Fruit fly (Drosophila melanogaster) whole organism, embryonic: ENCODE measurements around the gene CG32647.

Experiments
- Abd-B ChIP-seq: fragments of 200-800 bp; sonication (Bioruptor generic); optimal IDR thresholded peaks from 2 replicates; lab custom pipeline; 2018; ENCODE audit warnings: missing biosample characterization, mild to moderate bottlenecking, missing genetic modification characterization, moderate library complexity
- Adf1 ChIP-seq: fragments of 200-800 bp; sonication (Bioruptor generic); IDR thresholded peaks from 2 replicates; pipeline ENCODE4 v1.3.6; 2022; ENCODE audit warnings: missing biosample characterization, missing genetic modification characterization
- Aef1 ChIP-seq: fragments of 200-800 bp; sonication (Bioruptor generic); IDR thresholded peaks from 3 replicates; pipeline ENCODE4 v1.3.6; 2022; ENCODE audit warnings: missing biosample characterization, missing genetic modification characterization
- Atf-2 ChIP-seq: fragments of 200-800 bp; sonication (Bioruptor generic); optimal IDR thresholded peaks from 2 replicates; lab custom pipeline; 2016; ENCODE audit warnings: missing biosample characterization, missing genetic modification characterization
- Bdp1 ChIP-seq: fragments of 200-800 bp; sonication (Bioruptor generic); optimal IDR thresholded peaks from 3 replicates; lab custom pipeline; 2016; ENCODE audit warnings: missing biosample characterization, missing genetic modification characterization
- CG10267 ChIP-seq: fragments of 200-800 bp; sonication (Bioruptor generic); optimal IDR thresholded peaks from 2 replicates; lab custom pipeline; 2018; ENCODE audit warnings: missing biosample characterization, mild to moderate bottlenecking, missing genetic modification characterization, moderate library complexity
- CG11247 ChIP-seq: fragments of 200-800 bp; sonication (Bioruptor generic); IDR thresholded peaks from 2 replicates; pipeline ENCODE4 v1.3.6; 2022; ENCODE audit warnings: missing biosample characterization, missing genetic modification characterization
- CG11695 ChIP-seq: fragments of 200-800 bp; sonication (Bioruptor generic); IDR thresholded peaks from 3 replicates; pipeline ENCODE4 v1.3.6; 2022; ENCODE audit warnings: missing biosample characterization, missing genetic modification characterization
- CG12236 ChIP-seq: fragments of 200-800 bp; sonication (Bioruptor generic); optimal IDR thresholded peaks from 2 replicates; lab custom pipeline; 2016; ENCODE audit warnings: missing biosample characterization, missing genetic modification characterization
- CG14441 ChIP-seq: fragments of 200-800 bp; sonication (Bioruptor generic); IDR thresholded peaks from 2 replicates; pipeline ENCODE4 v1.3.6; 2022; ENCODE audit warnings: missing biosample characterization, missing genetic modification characterization
- CG14710 ChIP-seq: fragments of 200-800 bp; sonication (Bioruptor generic); optimal IDR thresholded peaks from 3 replicates; lab custom pipeline; 2019; ENCODE audit warnings: missing biosample characterization, mild to moderate bottlenecking, missing genetic modification characterization, moderate library complexity
- CG15479 ChIP-seq: fragments of 200-800 bp; sonication (Bioruptor generic); optimal IDR thresholded peaks from 3 replicates; lab custom pipeline; 2019; ENCODE audit warnings: missing biosample characterization, mild to moderate bottlenecking, missing genetic modification characterization, moderate library complexity
- CG15514 ChIP-seq: fragments of 200-800 bp; sonication (Bioruptor generic); optimal IDR thresholded peaks from 3 replicates; lab custom pipeline; 2017; ENCODE audit warnings: missing biosample characterization, missing genetic modification characterization, mild to moderate bottlenecking, moderate library complexity, missing genetic modification reagents
- CG33213 ChIP-seq: fragments of 200-800 bp; sonication (Bioruptor generic); optimal IDR thresholded peaks from 3 replicates; lab custom pipeline; 2016; ENCODE audit warnings: missing biosample characterization, missing genetic modification characterization
- CG33557 ChIP-seq: fragments of 200-800 bp; sonication (Bioruptor generic); optimal IDR thresholded peaks from 2 replicates; lab custom pipeline; 2019; ENCODE audit warnings: missing biosample characterization, mild to moderate bottlenecking, missing genetic modification characterization, moderate library complexity
- CG4730 ChIP-seq: fragments of 200-800 bp; sonication (Bioruptor generic); IDR thresholded peaks from 2 replicates; pipeline ENCODE4 v1.3.6; 2022; ENCODE audit warnings: missing biosample characterization, missing genetic modification characterization
- CG7963 ChIP-seq: fragments of 200-800 bp; sonication (Bioruptor generic); IDR thresholded peaks from 3 replicates; pipeline ENCODE4 v1.3.6; 2022; ENCODE audit warnings: missing biosample characterization, missing genetic modification characterization; ENCODE audit not compliant: partially characterized antibody
- CG8765 ChIP-seq: fragments of 200-800 bp; sonication (Bioruptor generic); IDR thresholded peaks from 2 replicates; pipeline ENCODE4 v1.3.6; 2022; ENCODE audit warnings: missing biosample characterization, missing genetic modification characterization
- Dad ChIP-seq: fragments of 200-800 bp; sonication (Bioruptor generic); optimal IDR thresholded peaks from 3 replicates; lab custom pipeline; 2016; ENCODE audit warnings: missing biosample characterization, missing genetic modification characterization
- Dbx ChIP-seq: fragments of 200-800 bp; sonication (Bioruptor generic); IDR thresholded peaks from 3 replicates; pipeline ENCODE4 v1.3.6; 2022; ENCODE audit warnings: missing biosample characterization, missing genetic modification characterization
- E2f1 ChIP-seq: fragments of 200-800 bp; sonication (Bioruptor generic); IDR thresholded peaks from 2 replicates; pipeline ENCODE4 v1.3.6; 2022; ENCODE audit warnings: missing biosample characterization, missing genetic modification characterization
- ERR ChIP-seq: fragments of 200-800 bp; sonication (Bioruptor generic); optimal IDR thresholded peaks from 2 replicates; lab custom pipeline; 2016; ENCODE audit warnings: missing biosample characterization, missing genetic modification characterization
- GATAe ChIP-seq: fragments of 200-800 bp; sonication (Bioruptor generic); conservative IDR thresholded peaks from 2 replicates; pipeline ENCODE4 v1.3.6; 2022; ENCODE audit warnings: missing biosample characterization, missing genetic modification characterization
- H15 ChIP-seq: fragments of 200-800 bp; sonication (Bioruptor generic); IDR thresholded peaks from 3 replicates; pipeline ENCODE4 v1.3.6; 2022; ENCODE audit warnings: missing biosample characterization, missing genetic modification characterization
- HLH4C ChIP-seq: fragments of 200-800 bp; sonication (Bioruptor generic); IDR thresholded peaks from 3 replicates; pipeline ENCODE4 v1.3.6; 2022; ENCODE audit warnings: missing biosample characterization, missing genetic modification characterization; ENCODE audit not compliant: partially characterized antibody
- Lpt ChIP-seq: fragments of >200 bp; optimal IDR thresholded peaks from 2 replicates; lab custom pipeline; 2018; ENCODE audit warnings: missing biosample characterization, missing genetic modification characterization
- Meics ChIP-seq: fragments of 200-800 bp; sonication (Bioruptor generic); optimal IDR thresholded peaks from 2 replicates; lab custom pipeline; 2017; ENCODE audit warnings: missing biosample characterization, mild to moderate bottlenecking, missing genetic modification characterization
- NC2β ChIP-seq: fragments of 200-800 bp; sonication (Bioruptor generic); optimal IDR thresholded peaks from 2 replicates; lab custom pipeline; 2016; ENCODE audit warnings: missing biosample characterization, missing genetic modification characterization
- Ravus ChIP-seq: fragments of 200-800 bp; sonication (Bioruptor generic); IDR thresholded peaks from 2 replicates; pipeline ENCODE4 v1.3.6; 2022; ENCODE audit warnings: missing biosample characterization, missing genetic modification characterization
- Side ChIP-seq: fragments of 200-800 bp; sonication (Bioruptor generic); optimal IDR thresholded peaks from 2 replicates; lab custom pipeline; 2016; ENCODE audit warnings: missing biosample characterization, missing genetic modification characterization
- Six4 ChIP-seq: fragments of 200-800 bp; sonication (Bioruptor generic); optimal IDR thresholded peaks from 2 replicates; lab custom pipeline; 2016; ENCODE audit warnings: missing biosample characterization, missing genetic modification characterization
- Sry-β ChIP-seq: fragments of 200-800 bp; sonication (Bioruptor generic); optimal IDR thresholded peaks from 2 replicates; lab custom pipeline; 2018; ENCODE audit warnings: missing biosample characterization, mild to moderate bottlenecking, missing genetic modification characterization, moderate library complexity
- YL-1 ChIP-seq: fragments of 200-800 bp; sonication (Bioruptor generic); optimal IDR thresholded peaks from 3 replicates; lab custom pipeline; 2017; ENCODE audit warnings: missing biosample characterization, mild to moderate bottlenecking, missing genetic modification characterization
- ab ChIP-seq: fragments of 200-800 bp; sonication (Bioruptor generic); optimal IDR thresholded peaks from 2 replicates; lab custom pipeline; 2016; ENCODE audit warnings: missing biosample characterization, missing genetic modification characterization
- br ChIP-seq: fragments of >200 bp; optimal IDR thresholded peaks from 2 replicates; lab custom pipeline; 2017
- ci ChIP-seq: fragments of 200-800 bp; sonication (Bioruptor generic); IDR thresholded peaks from 3 replicates; pipeline ENCODE4 v1.3.6; 2022; ENCODE audit warnings: missing biosample characterization, missing genetic modification characterization
- dysf ChIP-seq: fragments of 200-800 bp; sonication (Bioruptor generic); IDR thresholded peaks from 3 replicates; pipeline ENCODE4 v1.3.6; 2022; ENCODE audit warnings: missing biosample characterization, missing genetic modification characterization
- ewg ChIP-seq: fragments of 200-800 bp; sonication (Bioruptor generic); optimal IDR thresholded peaks from 3 replicates; lab custom pipeline; 2017; ENCODE audit warnings: mild to moderate bottlenecking, missing biosample characterization, missing genetic modification reagents, missing genetic modification characterization
- exex ChIP-seq: fragments of 200-800 bp; sonication (Bioruptor generic); optimal IDR thresholded peaks from 4 replicates; lab custom pipeline; 2018; ENCODE audit warnings: missing biosample characterization, mild to moderate bottlenecking, missing genetic modification characterization, moderate library complexity
- fd64A ChIP-seq: fragments of 200-800 bp; sonication (Bioruptor generic); optimal IDR thresholded peaks from 3 replicates; lab custom pipeline; 2018; ENCODE audit warnings: missing biosample characterization, mild to moderate bottlenecking, missing genetic modification characterization
- fru ChIP-seq: fragments of >200 bp; optimal IDR thresholded peaks from 2 replicates; lab custom pipeline; 2017
- gfzf ChIP-seq: fragments of 200-800 bp; sonication (Bioruptor generic); optimal IDR thresholded peaks from 2 replicates; lab custom pipeline; 2016; ENCODE audit warnings: missing biosample characterization, mild to moderate bottlenecking, missing genetic modification characterization, moderate library complexity
- gsb-n ChIP-seq: fragments of 200-800 bp; sonication (Bioruptor generic); optimal IDR thresholded peaks from 3 replicates; lab custom pipeline; 2018; ENCODE audit warnings: missing biosample characterization, mild to moderate bottlenecking, missing genetic modification characterization
- insv ChIP-seq, 2 experiments: fragments of 200-800 bp; sonication (Bioruptor generic); optimal IDR thresholded peaks; 3 replicates each; lab custom pipeline; 2016 to 2018; ENCODE audit warnings: missing biosample characterization in 2 of 2, missing genetic modification characterization in 2 of 2
- jing ChIP-seq: fragments of 200-800 bp; sonication (Bioruptor generic); optimal IDR thresholded peaks from 2 replicates; lab custom pipeline; 2018; ENCODE audit warnings: missing biosample characterization, mild to moderate bottlenecking, missing genetic modification characterization
- kay ChIP-seq: fragments of 200-800 bp; sonication (Bioruptor generic); optimal IDR thresholded peaks from 2 replicates; lab custom pipeline; 2016; ENCODE audit warnings: missing biosample characterization, missing genetic modification characterization
- lab ChIP-seq: fragments of 200-800 bp; sonication (Bioruptor generic); optimal IDR thresholded peaks from 3 replicates; lab custom pipeline; 2017; ENCODE audit warnings: missing biosample characterization, missing genetic modification characterization, mild to moderate bottlenecking, moderate library complexity, missing genetic modification reagents
- org-1 ChIP-seq: fragments of 200-800 bp; sonication (Bioruptor generic); optimal IDR thresholded peaks from 2 replicates; lab custom pipeline; 2017; ENCODE audit warnings: missing biosample characterization, missing genetic modification characterization
- rib ChIP-seq: fragments of 200-800 bp; sonication (Bioruptor generic); IDR thresholded peaks from 2 replicates; pipeline ENCODE4 v1.3.6; 2022; ENCODE audit warnings: missing biosample characterization, missing genetic modification characterization
- stc ChIP-seq: fragments of 200-800 bp; sonication (Bioruptor generic); IDR thresholded peaks from 2 replicates; pipeline ENCODE4 v1.3.6; 2022; ENCODE audit warnings: missing biosample characterization, missing genetic modification characterization
- sug ChIP-seq: fragments of 200-800 bp; optimal IDR thresholded peaks from 2 replicates; lab custom pipeline; 2019; ENCODE audit warnings: missing biosample characterization, mild to moderate bottlenecking, missing genetic modification characterization, moderate library complexity
- tap ChIP-seq: fragments of 200-800 bp; optimal IDR thresholded peaks from 3 replicates; lab custom pipeline; 2019; ENCODE audit warnings: missing biosample characterization, mild to moderate bottlenecking, missing genetic modification characterization, moderate library complexity
- usp ChIP-seq: fragments of >200 bp; optimal IDR thresholded peaks from 2 replicates; lab custom pipeline; 2017; ENCODE audit warnings: missing biosample characterization, missing genetic modification characterization

The CG32647 gene

DNA sequence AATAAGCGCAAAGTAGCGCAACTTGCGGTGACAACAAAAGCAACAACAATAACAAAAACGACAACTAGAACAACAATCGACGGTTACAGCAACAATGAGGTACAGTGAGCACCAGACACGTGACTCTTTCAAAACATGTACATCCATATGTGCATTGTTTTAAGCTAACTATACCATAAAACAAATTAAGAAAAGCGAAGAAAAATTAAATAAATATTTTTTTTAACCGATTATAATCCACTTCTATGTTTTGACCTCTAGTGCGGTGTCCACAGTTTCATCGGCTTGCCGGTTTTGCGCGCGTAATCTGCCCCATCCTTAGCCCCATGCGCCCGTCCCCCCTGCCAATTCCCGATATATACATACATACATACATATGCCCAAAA, 30.4 kb downstream of the CG32647 start (continued):
- TF ChIP-seq Adf1 (peak; percentile 70), Meics (peak; percentile 95), Lpt (GFP tag; lab: Kevin White, UChicago) (no peak), tap (peak; percentile 75), GATAe (GFP tag; lab: Robert Waterston, UW) (peak; percentile 85), CG15514 (GFP tag; lab: Kevin White, UChicago) (peak; percentile 85), ERR (GFP tag; lab: Kevin White, UChicago) (no peak), br (lab: Kevin White, UChicago) (no peak), usp (no peak), CG14710 (tag; lab: Kevin White, UChicago) (peak; percentile 56), ab (GFP tag; lab: Kevin White, UChicago) (peak; percentile 88), kay (GFP tag; lab: Kevin White, UChicago) (peak; percentile 60), stc (GFP tag; lab: Robert Waterston, UW) (peak; percentile 96), jing (GFP tag; lab: Kevin White, UChicago) (peak; percentile 82), Aef1 (peak; percentile 98), exex (tag; lab: Kevin White, UChicago) (peak; percentile 29), CG33213 (GFP tag; lab: Kevin White, UChicago) (peak; percentile 81), org-1 (peak; percentile 84), CG33557 (GFP tag; lab: Kevin White, UChicago) (peak; percentile 15), gsb-n (tag; lab: Kevin White, UChicago) (peak; percentile 53), E2f1 (GFP tag; lab: Robert Waterston, UW) (peak; percentile 97), Abd-B (GFP tag; lab: Kevin White, UChicago) (peak; percentile 63), CG10267 (tag; lab: Kevin White, UChicago) (peak; percentile 70), dysf (GFP tag; lab: Robert Waterston, UW) (peak; percentile 97), Ravus (GFP tag; lab: Robert Waterston, UW) (peak; percentile 89), NC2β (GFP tag; lab: Kevin White, UChicago) (peak; percentile 54), H15 (peak; percentile 92), sug (peak; percentile 56), fd64A (GFP tag; lab: Kevin White, UChicago) (peak; percentile 38), CG11695 (peak; percentile 94), HLH4C (GFP tag; lab: Robert Waterston, UW) (no peak), CG12236 (GFP tag; lab: Kevin White, UChicago) (no peak), Atf-2 (GFP tag; lab: Kevin White, UChicago) (peak; percentile 76), CG4730 (GFP tag; lab: Robert Waterston, UW) (peak; percentile 93), CG7963 (GFP tag; lab: Robert Waterston, UW) (no peak), CG14441 (GFP tag; lab: Robert Waterston, UW) (peak; percentile 97), insv (GFP tag; optimal IDR thresholded peaks at IDR 0.05; lab: Kevin White, UChicago) (peak in 1 of 2 experiments; percentile 2), CG11247 (peak; percentile 97), lab (GFP tag; lab: Kevin White, UChicago) (peak; percentile 97), Dad (GFP tag; lab: Kevin White, UChicago) (peak; percentile 78), Sry-β (GFP tag; lab: Kevin White, UChicago) (no peak), ci (GFP tag; lab: Robert Waterston, UW) (peak; percentile 96), ewg (GFP tag; lab: Kevin White, UChicago) (peak; percentile 76), Bdp1 (GFP tag; lab: Kevin White, UChicago) (peak; percentile 72), CG15479 (GFP tag; lab: Kevin White, UChicago) (no peak), YL-1 (GFP tag; lab: Kevin White, UChicago) (peak; percentile 33), rib (GFP tag; lab: Robert Waterston, UW) (peak; percentile 96), gfzf (GFP tag; lab: Kevin White, UChicago) (no peak), Dbx (peak; percentile 97), CG8765 (GFP tag; lab: Robert Waterston, UW) (peak; percentile 91; the same call in 1 of the 2 replicates), Six4 (GFP tag; lab: Kevin White, UChicago) (peak; percentile 77), fru (lab: Kevin White, UChicago) (no peak), Side (GFP tag; lab: Kevin White, UChicago) (peak; percentile 80)
